Fruit fly (Drosophila melanogaster) whole organism, prepupa: ENCODE measurements around the gene galla-2.
A peak's percentile ranks its signal among the peaks of the same experiment; 100 is the strongest.

Source experiments
- Blimp-1 ChIP-seq: fragments of 200-800 bp; sonication (Bioruptor generic); optimal IDR thresholded peaks from 3 replicates; lab custom pipeline; 2017; ENCODE audit warnings: missing biosample characterization, missing genetic modification characterization, mild to moderate bottlenecking, moderate library complexity, missing genetic modification reagents
- CG10631 ChIP-seq: fragments of 200-800 bp; sonication (Bioruptor generic); optimal IDR thresholded peaks from 2 replicates; lab custom pipeline; 2016; ENCODE audit warnings: missing biosample characterization, missing genetic modification characterization
- CG11762 ChIP-seq: fragments of 200-800 bp; sonication (Bioruptor generic); optimal IDR thresholded peaks from 3 replicates; lab custom pipeline; 2016; ENCODE audit warnings: missing biosample characterization, missing genetic modification characterization; ENCODE audit not compliant: insufficient read depth
- CG15336 ChIP-seq: fragments of 200-800 bp; sonication (Bioruptor generic); IDR thresholded peaks from 2 replicates; pipeline ENCODE4 v1.3.6; 2022; ENCODE audit warnings: missing biosample characterization, missing genetic modification characterization
- CG1621 ChIP-seq: fragments of 200-800 bp; sonication (Bioruptor generic); optimal IDR thresholded peaks from 3 replicates; lab custom pipeline; 2018; ENCODE audit warnings: missing biosample characterization, mild to moderate bottlenecking, missing genetic modification characterization
- CG16779 ChIP-seq: fragments of 200-800 bp; sonication (Bioruptor generic); optimal IDR thresholded peaks from 3 replicates; lab custom pipeline; 2017; ENCODE audit warnings: missing biosample characterization, mild to moderate bottlenecking, missing genetic modification characterization
- CG3032 ChIP-seq: fragments of 200-800 bp; optimal IDR thresholded peaks from 2 replicates; lab custom pipeline; 2019; ENCODE audit warnings: missing biosample characterization, mild to moderate bottlenecking, missing genetic modification characterization, moderate library complexity
- CG31627 ChIP-seq: fragments of 200-800 bp; sonication (Bioruptor generic); optimal IDR thresholded peaks from 3 replicates; lab custom pipeline; 2016; ENCODE audit warnings: missing biosample characterization, missing genetic modification characterization
- CG32006 ChIP-seq: fragments of 200-800 bp; sonication (Bioruptor generic); optimal IDR thresholded peaks from 3 replicates; lab custom pipeline; 2017; ENCODE audit warnings: missing biosample characterization, mild to moderate bottlenecking, missing genetic modification characterization
- CG34406 ChIP-seq: fragments of 200-800 bp; sonication (Bioruptor generic); optimal IDR thresholded peaks from 3 replicates; lab custom pipeline; 2016; ENCODE audit warnings: missing biosample characterization, missing genetic modification characterization
- CG4318 ChIP-seq: fragments of 200-800 bp; sonication (Bioruptor generic); optimal IDR thresholded peaks from 3 replicates; lab custom pipeline; 2017; ENCODE audit warnings: missing biosample characterization, mild to moderate bottlenecking, missing genetic modification characterization
- CG6808 ChIP-seq: fragments of 200-800 bp; sonication (Bioruptor generic); optimal IDR thresholded peaks from 3 replicates; lab custom pipeline; 2017; ENCODE audit warnings: missing biosample characterization, missing genetic modification characterization, mild to moderate bottlenecking, moderate library complexity, missing genetic modification reagents
- CG6854 ChIP-seq: fragments of 200-800 bp; sonication (Bioruptor generic); optimal IDR thresholded peaks from 2 replicates; lab custom pipeline; 2017; ENCODE audit warnings: missing biosample characterization, mild to moderate bottlenecking, missing genetic modification characterization
- CG8119 ChIP-seq: fragments of 200-800 bp; sonication (Bioruptor generic); IDR thresholded peaks from 3 replicates; pipeline ENCODE4 v1.3.6; 2022; ENCODE audit warnings: missing biosample characterization, missing genetic modification characterization
- CG8319 ChIP-seq: fragments of 200-800 bp; sonication (Bioruptor generic); optimal IDR thresholded peaks from 3 replicates; lab custom pipeline; 2016; ENCODE audit warnings: missing biosample characterization, missing genetic modification characterization
- CG8632 ChIP-seq: fragments of 200-800 bp; sonication (Bioruptor generic); optimal IDR thresholded peaks from 3 replicates; lab custom pipeline; 2016; ENCODE audit warnings: missing biosample characterization, missing genetic modification characterization
- CG9139 ChIP-seq: fragments of 200-800 bp; sonication (Bioruptor generic); optimal IDR thresholded peaks from 3 replicates; lab custom pipeline; 2017; ENCODE audit warnings: missing biosample characterization, mild to moderate bottlenecking, missing genetic modification characterization
- Eip78C ChIP-seq: fragments of 200-800 bp; sonication (Bioruptor generic); peaks from one replicate; lab custom pipeline; 2016; ENCODE audit warnings: missing biosample characterization, missing genetic modification characterization
- Eip93F ChIP-seq: fragments of 200-800 bp; sonication (Bioruptor generic); optimal IDR thresholded peaks from 2 replicates; lab custom pipeline; 2016; ENCODE audit warnings: missing biosample characterization, mild to moderate bottlenecking, missing genetic modification characterization
- Ets96B ChIP-seq: fragments of 200-800 bp; optimal IDR thresholded peaks from 2 replicates; lab custom pipeline; 2019; ENCODE audit warnings: missing biosample characterization, mild to moderate bottlenecking, missing genetic modification characterization, moderate library complexity
- Gug ChIP-seq: fragments of 200-800 bp; sonication (Bioruptor generic); IDR thresholded peaks from 2 replicates; pipeline ENCODE4 v1.3.6; 2022; ENCODE audit warnings: missing biosample characterization, missing genetic modification characterization
- Hr39 ChIP-seq: fragments of 200-800 bp; sonication (Bioruptor generic); optimal IDR thresholded peaks from 2 replicates; lab custom pipeline; 2016; ENCODE audit warnings: missing biosample characterization, missing genetic modification characterization
- Hr4 ChIP-seq: fragments of 200-800 bp; sonication (Bioruptor generic); optimal IDR thresholded peaks from 3 replicates; lab custom pipeline; 2016; ENCODE audit warnings: missing biosample characterization, missing genetic modification characterization
- Lpt ChIP-seq: fragments of 200-800 bp; sonication (Bioruptor generic); optimal IDR thresholded peaks from 3 replicates; lab custom pipeline; 2016; ENCODE audit warnings: missing biosample characterization, missing genetic modification characterization
- Met ChIP-seq: fragments of 200-800 bp; sonication (Bioruptor generic); optimal IDR thresholded peaks from 3 replicates; lab custom pipeline; 2016; ENCODE audit warnings: missing biosample characterization, missing genetic modification characterization
- OdsH ChIP-seq: fragments of 200-800 bp; sonication (Bioruptor generic); optimal IDR thresholded peaks from 3 replicates; lab custom pipeline; 2016; ENCODE audit warnings: missing biosample characterization, missing genetic modification characterization
- Smox ChIP-seq: fragments of 200-800 bp; sonication (Bioruptor generic); optimal IDR thresholded peaks from 3 replicates; lab custom pipeline; 2016; ENCODE audit warnings: missing biosample characterization, missing genetic modification characterization
- Sox14 ChIP-seq: fragments of 200-800 bp; sonication (Bioruptor generic); optimal IDR thresholded peaks from 3 replicates; lab custom pipeline; 2016; ENCODE audit warnings: missing biosample characterization, missing genetic modification characterization
- Sox15 ChIP-seq: fragments of 200-800 bp; sonication (Bioruptor generic); optimal IDR thresholded peaks from 3 replicates; lab custom pipeline; 2016; ENCODE audit warnings: missing biosample characterization, missing genetic modification characterization
- achi ChIP-seq: fragments of 200-800 bp; sonication (Bioruptor generic); optimal IDR thresholded peaks from 3 replicates; lab custom pipeline; 2016; ENCODE audit warnings: missing biosample characterization, missing genetic modification characterization
- acj6 ChIP-seq: fragments of 200-800 bp; sonication (Bioruptor generic); optimal IDR thresholded peaks from 3 replicates; lab custom pipeline; 2016; ENCODE audit warnings: missing biosample characterization, missing genetic modification characterization
- cyc ChIP-seq: fragments of 200-800 bp; sonication (Bioruptor generic); optimal IDR thresholded peaks from 3 replicates; lab custom pipeline; 2016; ENCODE audit warnings: missing biosample characterization, missing genetic modification characterization
- eg ChIP-seq: fragments of 200-800 bp; sonication (Bioruptor generic); IDR thresholded peaks from 3 replicates; pipeline ENCODE4 v1.3.6; 2022; ENCODE audit warnings: missing biosample characterization, missing genetic modification characterization
- fd59A ChIP-seq: fragments of 200-800 bp; sonication (Bioruptor generic); optimal IDR thresholded peaks from 2 replicates; lab custom pipeline; 2017; ENCODE audit warnings: missing biosample characterization, mild to moderate bottlenecking, missing genetic modification characterization, missing genetic modification reagents
- fd85E ChIP-seq: fragments of 200-800 bp; sonication (Bioruptor generic); optimal IDR thresholded peaks from 3 replicates; lab custom pipeline; 2016; ENCODE audit warnings: missing biosample characterization, missing genetic modification characterization
- fkh ChIP-seq: fragments of 200-800 bp; sonication (Bioruptor generic); optimal IDR thresholded peaks from 3 replicates; lab custom pipeline; 2017; ENCODE audit warnings: missing biosample characterization, mild to moderate bottlenecking, missing genetic modification characterization, moderate library complexity
- lz ChIP-seq: fragments of 200-800 bp; sonication (Bioruptor generic); optimal IDR thresholded peaks from 3 replicates; lab custom pipeline; 2016; ENCODE audit warnings: missing biosample characterization, missing genetic modification characterization
- net ChIP-seq: fragments of 200-800 bp; sonication (Bioruptor generic); optimal IDR thresholded peaks from 3 replicates; lab custom pipeline; 2016; ENCODE audit warnings: missing biosample characterization, missing genetic modification characterization
- pdm3 ChIP-seq: fragments of 200-800 bp; sonication (Bioruptor generic); optimal IDR thresholded peaks from 3 replicates; lab custom pipeline; 2016; ENCODE audit warnings: missing biosample characterization, missing genetic modification characterization
- salr ChIP-seq, 2 experiments: fragments of 200-800 bp; sonication (Bioruptor generic); optimal IDR thresholded peaks; 3 replicates each; lab custom pipeline; 2016 to 2018; ENCODE audit warnings: missing biosample characterization in 2 of 2, missing genetic modification characterization in 2 of 2, mild to moderate bottlenecking in 1 of 2
- spab ChIP-seq: fragments of 200-800 bp; sonication (Bioruptor generic); optimal IDR thresholded peaks from 2 replicates; lab custom pipeline; 2017; ENCODE audit warnings: missing biosample characterization, mild to moderate bottlenecking, missing genetic modification characterization, missing genetic modification reagents
- ss ChIP-seq, 2 experiments: fragments of 200-800 bp; sonication (Bioruptor generic); optimal IDR thresholded peaks; 2 replicates in 1 of 2; 3 replicates in 1 of 2; lab custom pipeline; 2017 to 2018; ENCODE audit warnings: mild to moderate bottlenecking in 2 of 2, missing biosample characterization in 2 of 2, missing genetic modification characterization in 2 of 2, moderate library complexity in 1 of 2
- svp ChIP-seq: fragments of 200-800 bp; sonication (Bioruptor generic); peaks from one replicate; lab custom pipeline; 2016; ENCODE audit warnings: missing biosample characterization, missing genetic modification characterization
- topi ChIP-seq: fragments of 200-800 bp; sonication (Bioruptor generic); optimal IDR thresholded peaks from 3 replicates; lab custom pipeline; 2016; ENCODE audit warnings: missing biosample characterization, missing genetic modification characterization
- vri ChIP-seq: fragments of 200-800 bp; sonication (Bioruptor generic); optimal IDR thresholded peaks from 3 replicates; lab custom pipeline; 2016; ENCODE audit warnings: missing biosample characterization, mild to moderate bottlenecking, missing genetic modification characterization

Gene galla-2

dm6 chr3L:10843273-10843672 is 39.4 kb upstream of the galla-2 start (continued):
- TF ChIP-seq lz (no peak), fkh (no peak), net (GFP tag; lab: Kevin White, UChicago) (peak; percentile 0), fd59A (GFP tag; lab: Kevin White, UChicago) (no peak), ss (GFP tag; optimal IDR thresholded peaks at IDR 0.05; lab: Kevin White, UChicago) (peak in 1 of 2 experiments; percentile 37), CG3032 (tag; lab: Kevin White, UChicago) (peak; percentile 22), Met (GFP tag; lab: Kevin White, UChicago) (peak; percentile 7), CG9139 (GFP tag; lab: Kevin White, UChicago) (no peak), svp (peak; percentile 62)

DNA sequence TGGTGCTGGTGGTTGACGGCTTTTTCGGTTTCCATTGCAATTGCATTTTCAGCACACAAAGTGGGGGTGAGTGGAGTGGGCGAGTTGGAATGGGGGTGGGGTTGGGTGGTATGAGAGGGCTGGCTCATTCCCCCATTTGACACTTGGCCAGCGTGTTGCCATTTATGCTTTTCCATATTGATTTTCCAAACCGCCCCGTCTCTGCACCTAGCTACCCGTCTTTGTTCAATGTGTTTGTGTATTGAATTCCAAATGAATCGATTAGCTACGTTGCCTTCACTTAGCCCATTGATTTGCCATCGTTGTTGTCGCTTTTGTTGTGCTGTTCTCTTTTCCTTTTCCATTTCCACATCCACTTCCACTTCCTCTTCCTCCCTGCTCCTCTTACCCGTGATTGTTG is 39.0 kb upstream of the galla-2 start:
- TF ChIP-seq salr (GFP tag; optimal IDR thresholded peaks at IDR 0.05; lab: Kevin White, UChicago) (no peak), Lpt (GFP tag; lab: Kevin White, UChicago) (no peak)

- TF ChIP-seq Sox15 (no peak), Gug (GFP tag; lab: Robert Waterston, UW) (no peak), acj6 (GFP tag; lab: Kevin White, UChicago) (no peak), cyc (GFP tag; lab: Kevin White, UChicago) (peak; percentile 19), CG31627 (GFP tag; lab: Kevin White, UChicago) (peak; percentile 49), pdm3 (GFP tag; lab: Kevin White, UChicago) (peak; percentile 19), fd85E (GFP tag; lab: Kevin White, UChicago) (no peak), CG6808 (GFP tag; lab: Kevin White, UChicago) (peak; percentile 10), fkh (no peak), Sox14 (no peak), CG1621 (tag; lab: Kevin White, UChicago) (no peak), achi (GFP tag; lab: Kevin White, UChicago) (no peak), topi (peak; percentile 32), CG8319 (GFP tag; lab: Kevin White, UChicago) (no peak), CG34406 (GFP tag; lab: Kevin White, UChicago) (no peak), eg (GFP tag; lab: Robert Waterston, UW) (no peak), vri (GFP tag; lab: Kevin White, UChicago) (no peak), CG4318 (GFP tag; lab: Kevin White, UChicago) (no peak), CG10631 (GFP tag; lab: Kevin White, UChicago) (peak; percentile 2), CG8632 (GFP tag; lab: Kevin White, UChicago) (peak; percentile 7), CG32006 (no peak), ss (GFP tag; optimal IDR thresholded peaks at IDR 0.05; lab: Kevin White, UChicago) (no peak), CG11762 (GFP tag; lab: Kevin White, UChicago) (no peak), salr (GFP tag; optimal IDR thresholded peaks at IDR 0.05; lab: Kevin White, UChicago) (no peak), Blimp-1 (GFP tag; lab: Kevin White, UChicago) (no peak), Lpt (GFP tag; lab: Kevin White, UChicago) (no peak), CG15336 (GFP tag; lab: Robert Waterston, UW) (no peak), Met (GFP tag; lab: Kevin White, UChicago) (peak; percentile 46), Smox (GFP tag; lab: Kevin White, UChicago) (peak; percentile 30), fd59A (GFP tag; lab: Kevin White, UChicago) (no peak), Eip78C (GFP tag; lab: Kevin White, UChicago) (peak; percentile 77), CG16779 (tag; lab: Kevin White, UChicago) (no peak), Hr39 (GFP tag; lab: Kevin White, UChicago) (peak; percentile 22), CG8119 (no peak), net (GFP tag; lab: Kevin White, UChicago) (no peak), Ets96B (tag; lab: Kevin White, UChicago) (no peak), CG6854 (GFP tag; lab: Kevin White, UChicago) (no peak), OdsH (GFP tag; lab: Kevin White, UChicago) (peak; percentile 8), Eip93F (no peak), Hr4 (GFP tag; lab: Kevin White, UChicago) (no peak), spab (no peak)
Observed at dm6 chr3L:10844548-10845530, 37.9 kb upstream of the galla-2 start.
